Worm (Caenorhabditis elegans) whole organism, L3 larva: ENCODE measurements around the gene col-68.

Source experiments
- ZK546.5 ChIP-seq: sonication (generic microtip); optimal IDR thresholded peaks from 2 replicates; lab custom pipeline; 2017; ENCODE audit warnings: missing biosample characterization, missing genetic modification characterization
- aly-2 ChIP-seq: fragments of 150-350 bp; optimal IDR thresholded peaks from 2 replicates; lab custom pipeline; 2014; ENCODE audit warnings: missing biosample characterization, missing genetic modification characterization
- ama-1 ChIP-seq: fragments of 150-350 bp; optimal IDR thresholded peaks from 2 replicates; lab custom pipeline; 2018
- ceh-16 ChIP-seq: sonication (generic microtip); optimal IDR thresholded peaks from 2 replicates; lab custom pipeline; 2017; ENCODE audit warnings: missing biosample characterization, missing genetic modification characterization
- ceh-28 ChIP-seq: fragments of 150-350 bp; optimal IDR thresholded peaks from 2 replicates; lab custom pipeline; 2014; ENCODE audit warnings: missing biosample characterization, missing genetic modification reagents, missing genetic modification characterization
- ceh-82 ChIP-seq: fragments of 150-350 bp; optimal IDR thresholded peaks from 2 replicates; lab custom pipeline; 2014; ENCODE audit warnings: missing biosample characterization, missing genetic modification characterization
- ceh-9 ChIP-seq: sonication (generic microtip); optimal IDR thresholded peaks from 2 replicates; lab custom pipeline; 2018; ENCODE audit warnings: missing biosample characterization, missing genetic modification characterization
- egl-27 ChIP-seq: sonication (generic microtip); optimal IDR thresholded peaks from 4 replicates; lab custom pipeline; 2017; ENCODE audit warnings: missing biosample characterization, missing genetic modification reagents, missing genetic modification characterization
- egl-5 ChIP-seq: fragments of 150-350 bp; optimal IDR thresholded peaks from 2 replicates; lab custom pipeline; 2017; ENCODE audit warnings: missing biosample characterization, missing genetic modification reagents, missing genetic modification characterization, inconsistent platforms
- elt-1 ChIP-seq: fragments of 150-350 bp; optimal IDR thresholded peaks from 2 replicates; lab custom pipeline; 2014; ENCODE audit warnings: missing biosample characterization, missing genetic modification characterization
- elt-2 ChIP-seq: sonication (generic microtip); optimal IDR thresholded peaks from 2 replicates; lab custom pipeline; 2016; ENCODE audit warnings: missing genetic modification reagents, mild to moderate bottlenecking, missing genetic modification characterization, missing compliant biosample characterization
- elt-3 ChIP-seq, 3 experiments: fragments of 150-350 bp in 1 of 3; sonication (generic microtip) in 2 of 3; optimal IDR thresholded peaks; 2 replicates in 2 of 3; 4 replicates in 1 of 3; lab custom pipeline; 2014 to 2017; ENCODE audit warnings: missing biosample characterization in 3 of 3, missing genetic modification characterization in 3 of 3
- eor-1 ChIP-seq, 2 experiments: fragments of 150-350 bp; optimal IDR thresholded peaks; 2 replicates each; lab custom pipeline; 2014 to 2018; ENCODE audit warnings: missing biosample characterization in 2 of 2, missing genetic modification characterization in 2 of 2
- fkh-10 ChIP-seq: sonication (generic microtip); optimal IDR thresholded peaks from 2 replicates; lab custom pipeline; 2017; ENCODE audit warnings: missing biosample characterization, missing genetic modification reagents, missing genetic modification characterization
- jun-1 ChIP-seq: fragments of 150-350 bp; optimal IDR thresholded peaks from 2 replicates; lab custom pipeline; 2014; ENCODE audit warnings: missing biosample characterization, missing genetic modification reagents, missing genetic modification characterization
- lin-15B ChIP-seq: fragments of 150-350 bp; optimal IDR thresholded peaks from 2 replicates; lab custom pipeline; 2014; ENCODE audit warnings: missing biosample characterization, missing genetic modification characterization
- lin-39 ChIP-seq: fragments of 150-350 bp; optimal IDR thresholded peaks from 2 replicates; lab custom pipeline; 2018; ENCODE audit warnings: missing biosample characterization, missing genetic modification reagents, missing genetic modification characterization
- mdl-1 ChIP-seq: fragments of 150-350 bp; optimal IDR thresholded peaks from 2 replicates; lab custom pipeline; 2014; ENCODE audit warnings: missing biosample characterization, missing genetic modification characterization
- nfya-1 ChIP-seq: sonication (generic microtip); optimal IDR thresholded peaks from 2 replicates; lab custom pipeline; 2017; ENCODE audit warnings: missing genetic modification characterization, mild to moderate bottlenecking, missing compliant biosample characterization, antibody characterized with exemption, moderate library complexity; ENCODE audit not compliant: insufficient read depth
- nhr-11 ChIP-seq: fragments of 150-350 bp; optimal IDR thresholded peaks from 2 replicates; lab custom pipeline; 2014; ENCODE audit warnings: missing biosample characterization, missing genetic modification characterization
- nhr-12 ChIP-seq: fragments of 150-350 bp; optimal IDR thresholded peaks from 2 replicates; lab custom pipeline; 2014; ENCODE audit warnings: missing biosample characterization, missing genetic modification characterization
- nhr-23 ChIP-seq: fragments of 150-350 bp; optimal IDR thresholded peaks from 2 replicates; lab custom pipeline; 2014; ENCODE audit warnings: missing biosample characterization, missing genetic modification reagents, missing genetic modification characterization
- nhr-237 ChIP-seq: fragments of 150-350 bp; optimal IDR thresholded peaks from 2 replicates; lab custom pipeline; 2014; ENCODE audit warnings: missing biosample characterization, missing genetic modification characterization
- nhr-25 ChIP-seq: sonication (generic microtip); optimal IDR thresholded peaks from 2 replicates; lab custom pipeline; 2017; ENCODE audit warnings: missing biosample characterization, missing genetic modification characterization
- nhr-76 ChIP-seq: fragments of 150-350 bp; sonication (generic microtip); optimal IDR thresholded peaks from 5 replicates; lab custom pipeline; 2014; ENCODE audit warnings: missing biosample characterization, missing genetic modification characterization
- nhr-77 ChIP-seq: fragments of 150-350 bp; optimal IDR thresholded peaks from 2 replicates; lab custom pipeline; 2014; ENCODE audit warnings: missing biosample characterization, missing genetic modification characterization
- pha-4 ChIP-seq: fragments of 150-350 bp; optimal IDR thresholded peaks from 2 replicates; lab custom pipeline; 2014; ENCODE audit warnings: missing biosample characterization, missing genetic modification reagents, missing genetic modification characterization
- pqm-1 ChIP-seq: fragments of 150-350 bp; optimal IDR thresholded peaks from 2 replicates; lab custom pipeline; 2017; ENCODE audit warnings: missing biosample characterization, missing genetic modification characterization, inconsistent platforms
- sea-2 ChIP-seq: fragments of 150-350 bp; sonication (generic microtip); optimal IDR thresholded peaks from 4 replicates; lab custom pipeline; 2014; ENCODE audit warnings: missing biosample characterization, missing genetic modification reagents, missing genetic modification characterization
- skn-1 ChIP-seq: fragments of 150-350 bp; optimal IDR thresholded peaks from 2 replicates; lab custom pipeline; 2014; ENCODE audit warnings: missing biosample characterization, missing genetic modification characterization
- snpc-4 ChIP-seq: fragments of 150-350 bp; optimal IDR thresholded peaks from 2 replicates; lab custom pipeline; 2014; ENCODE audit warnings: missing biosample characterization, missing genetic modification characterization
- tbx-2 ChIP-seq: sonication (generic microtip); optimal IDR thresholded peaks from 2 replicates; lab custom pipeline; 2016; ENCODE audit warnings: mild to moderate bottlenecking, missing genetic modification characterization, missing compliant biosample characterization
- unc-39 ChIP-seq: sonication (generic microtip); optimal IDR thresholded peaks from 4 replicates; lab custom pipeline; 2017; ENCODE audit warnings: missing biosample characterization, missing genetic modification characterization
- ztf-11 ChIP-seq: fragments of 150-350 bp; optimal IDR thresholded peaks from 2 replicates; lab custom pipeline; 2014; ENCODE audit warnings: missing biosample characterization, missing genetic modification characterization
- ztf-4 ChIP-seq: fragments of 150-350 bp; optimal IDR thresholded peaks from 2 replicates; lab custom pipeline; 2014; ENCODE audit warnings: missing biosample characterization, missing genetic modification characterization

The col-68 gene

ce11 chrII:67663-68062 lies 36.7 kb upstream of the col-68 start:
- TF ChIP-seq elt-2 (tag; lab: Kevin White, UChicago) (peak; percentile 41), pqm-1 (tag; lab: Kevin White, UChicago) (peak; percentile 27), nhr-11 (tag; lab: Kevin White, UChicago) (no peak)
- TF ChIP-seq, all 47 proteins: peak for 2

DNA sequence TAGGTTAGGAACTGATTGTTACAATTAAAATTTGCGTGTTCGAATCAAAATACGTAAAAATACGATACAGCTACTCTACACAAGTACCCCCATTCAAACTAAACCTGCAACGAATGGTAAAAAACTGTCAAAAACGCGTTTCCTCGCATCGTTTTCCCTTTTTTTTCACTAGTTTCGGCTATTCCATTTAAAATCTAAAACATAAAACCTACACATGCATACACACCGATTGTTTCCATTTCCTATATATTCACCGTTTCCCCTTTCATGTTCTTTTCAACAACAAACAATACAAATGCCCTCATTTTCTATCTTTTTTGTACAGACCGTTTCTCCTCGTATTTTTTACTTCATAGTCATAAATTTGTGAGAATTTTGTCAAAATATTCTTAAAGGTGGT lies 35.6 kb upstream of the col-68 start:
- TF ChIP-seq sea-2 (GFP tag; lab: Kevin White, UChicago) (no peak), pha-4 (tag; lab: Kevin White, UChicago) (no peak), ztf-11 (tag; lab: Kevin White, UChicago) (no peak), nhr-237 (tag; lab: Kevin White, UChicago) (no peak), ceh-82 (tag; lab: Kevin White, UChicago) (no peak), nhr-12 (no peak), ZK546.5 (tag; lab: Kevin White, UChicago) (no peak), ceh-9 (tag; lab: Kevin White, UChicago) (no peak), fkh-10 (GFP tag; lab: Kevin White, UChicago) (no peak), egl-5 (tag; lab: Kevin White, UChicago) (no peak), nhr-76 (tag; lab: Kevin White, UChicago) (no peak), lin-39 (tag; lab: Kevin White, UChicago) (no peak), eor-1 (tag; optimal IDR thresholded peaks at IDR 0.05; lab: Kevin White, UChicago) (no peak), nhr-77 (tag; lab: Kevin White, UChicago) (no peak), elt-1 (no peak), snpc-4 (no peak), skn-1 (tag; lab: Kevin White, UChicago) (no peak), ztf-4 (tag; lab: Kevin White, UChicago) (no peak), egl-27 (tag; lab: Kevin White, UChicago) (no peak)
- TF ChIP-seq, all 47 proteins: peak for 0

DNA sequence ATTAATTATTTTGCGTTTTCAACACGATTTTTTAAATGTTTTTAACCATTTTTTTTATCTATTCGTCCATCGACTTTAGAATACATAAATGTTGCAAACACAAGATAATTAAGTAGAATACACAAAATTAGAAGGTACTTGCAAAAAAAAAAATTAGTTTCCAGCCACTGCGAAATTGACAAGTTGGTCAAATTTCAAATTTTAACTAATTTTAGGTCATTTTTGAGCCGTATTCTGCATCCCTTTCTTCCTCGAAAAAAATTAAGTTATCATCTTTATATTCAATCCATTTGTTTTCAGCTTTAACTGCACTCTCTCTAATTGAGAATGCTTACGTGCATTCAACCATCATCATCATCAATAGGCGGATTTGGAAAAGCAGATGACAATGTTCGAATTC lies 35.0 kb upstream of the col-68 start, which contains the start of gene egl-26:
egl-26 (plus strand) TSS at position 301 of the 400 bp plus-strand sequence.
- TF ChIP-seq nfya-1 (tag; lab: Kevin White, UChicago): no peak
- TF ChIP-seq unc-39 (tag; lab: Kevin White, UChicago): no peak
- no peak for TF ChIP-seq ZK546.5 (tag; lab: Kevin White, UChicago)
- TF ChIP-seq snpc-4: no peak
- no peak for TF ChIP-seq ceh-28 (tag; lab: Kevin White, UChicago)
- TF ChIP-seq nhr-23 (tag; lab: Kevin White, UChicago): no peak
- no peak for TF ChIP-seq nhr-11 (tag; lab: Kevin White, UChicago)
- TF ChIP-seq, all 47 proteins: peak for 0

ce11 chrII:73329-73728 lies 31.0 kb upstream of the col-68 start:
- TF ChIP-seq mdl-1 (tag; lab: Kevin White, UChicago): no peak
- TF ChIP-seq ceh-9 (tag; lab: Kevin White, UChicago): no peak
- TF ChIP-seq lin-15B (tag; lab: Kevin White, UChicago): no peak
- TF ChIP-seq snpc-4: no peak
- no peak for TF ChIP-seq ztf-4 (tag; lab: Kevin White, UChicago)
- peak; percentile 95 for TF ChIP-seq fkh-10 (GFP tag; lab: Kevin White, UChicago)
- no peak for TF ChIP-seq sea-2 (GFP tag; lab: Kevin White, UChicago)

ce11 chrII:73892-74291 lies 30.4 kb upstream of the col-68 start:
- no peak for TF ChIP-seq nhr-11 (tag; lab: Kevin White, UChicago)
- no peak for TF ChIP-seq fkh-10 (GFP tag; lab: Kevin White, UChicago)
- TF ChIP-seq snpc-4: no peak
- no peak for TF ChIP-seq ceh-16
- TF ChIP-seq tbx-2 (tag; lab: Kevin White, UChicago): no peak
- no peak for TF ChIP-seq ama-1 (lab: Kevin White, UChicago)
- TF ChIP-seq nhr-12: no peak
- TF ChIP-seq elt-3 (tag; optimal IDR thresholded peaks at IDR 0.05; lab: Kevin White, UChicago): no peak
- no peak for TF ChIP-seq pha-4 (tag; lab: Kevin White, UChicago)
- no peak for TF ChIP-seq elt-2 (tag; lab: Kevin White, UChicago)
- no peak for TF ChIP-seq nfya-1 (tag; lab: Kevin White, UChicago)
- no peak for TF ChIP-seq aly-2 (tag; lab: Kevin White, UChicago)
- TF ChIP-seq ceh-9 (tag; lab: Kevin White, UChicago): no peak
- no peak for TF ChIP-seq jun-1 (tag; lab: Kevin White, UChicago)
- no peak for TF ChIP-seq lin-15B (tag; lab: Kevin White, UChicago)
- no peak for TF ChIP-seq nhr-76 (tag; lab: Kevin White, UChicago)
- TF ChIP-seq nhr-77 (tag; lab: Kevin White, UChicago): no peak
- TF ChIP-seq nhr-25 (tag; lab: Kevin White, UChicago): no peak
